Fruit fly (Drosophila melanogaster) whole organism, prepupa: ENCODE data around the gene Lamtor5.

Source experiments
- Blimp-1 ChIP-seq: fragments of 200-800 bp; sonication (Bioruptor generic); optimal IDR thresholded peaks from 3 replicates; lab custom pipeline; 2017; ENCODE audit warnings: missing biosample characterization, missing genetic modification characterization, mild to moderate bottlenecking, moderate library complexity, missing genetic modification reagents
- CG10669 ChIP-seq: fragments of 200-800 bp; sonication (Bioruptor generic); optimal IDR thresholded peaks from 3 replicates; lab custom pipeline; 2018; ENCODE audit warnings: missing biosample characterization, mild to moderate bottlenecking, missing genetic modification characterization, moderate library complexity
- CG11294 ChIP-seq: fragments of 200-800 bp; sonication (Bioruptor generic); IDR thresholded peaks from 2 replicates; pipeline ENCODE4 v1.3.6; 2022; ENCODE audit warnings: missing biosample characterization, missing genetic modification characterization
- CG11762 ChIP-seq: fragments of 200-800 bp; sonication (Bioruptor generic); optimal IDR thresholded peaks from 3 replicates; lab custom pipeline; 2016; ENCODE audit warnings: missing biosample characterization, missing genetic modification characterization; ENCODE audit not compliant: insufficient read depth
- CG11902 ChIP-seq: fragments of 200-800 bp; sonication (Bioruptor generic); optimal IDR thresholded peaks from 3 replicates; lab custom pipeline; 2016; ENCODE audit warnings: missing biosample characterization, missing genetic modification characterization
- CG15336 ChIP-seq: fragments of 200-800 bp; sonication (Bioruptor generic); IDR thresholded peaks from 2 replicates; pipeline ENCODE4 v1.3.6; 2022; ENCODE audit warnings: missing biosample characterization, missing genetic modification characterization
- CG1621 ChIP-seq: fragments of 200-800 bp; sonication (Bioruptor generic); optimal IDR thresholded peaks from 3 replicates; lab custom pipeline; 2018; ENCODE audit warnings: missing biosample characterization, mild to moderate bottlenecking, missing genetic modification characterization
- CG16779 ChIP-seq: fragments of 200-800 bp; sonication (Bioruptor generic); optimal IDR thresholded peaks from 3 replicates; lab custom pipeline; 2017; ENCODE audit warnings: missing biosample characterization, mild to moderate bottlenecking, missing genetic modification characterization
- CG3032 ChIP-seq: fragments of 200-800 bp; optimal IDR thresholded peaks from 2 replicates; lab custom pipeline; 2019; ENCODE audit warnings: missing biosample characterization, mild to moderate bottlenecking, missing genetic modification characterization, moderate library complexity
- CG31627 ChIP-seq: fragments of 200-800 bp; sonication (Bioruptor generic); optimal IDR thresholded peaks from 3 replicates; lab custom pipeline; 2016; ENCODE audit warnings: missing biosample characterization, missing genetic modification characterization
- CG32006 ChIP-seq: fragments of 200-800 bp; sonication (Bioruptor generic); optimal IDR thresholded peaks from 3 replicates; lab custom pipeline; 2017; ENCODE audit warnings: missing biosample characterization, mild to moderate bottlenecking, missing genetic modification characterization
- CG34406 ChIP-seq: fragments of 200-800 bp; sonication (Bioruptor generic); optimal IDR thresholded peaks from 3 replicates; lab custom pipeline; 2016; ENCODE audit warnings: missing biosample characterization, missing genetic modification characterization
- CG3919 ChIP-seq: fragments of 200-800 bp; sonication (Bioruptor generic); optimal IDR thresholded peaks from 3 replicates; lab custom pipeline; 2016; ENCODE audit warnings: missing biosample characterization, missing genetic modification characterization
- CG4318 ChIP-seq: fragments of 200-800 bp; sonication (Bioruptor generic); optimal IDR thresholded peaks from 3 replicates; lab custom pipeline; 2017; ENCODE audit warnings: missing biosample characterization, mild to moderate bottlenecking, missing genetic modification characterization
- CG6163 ChIP-seq: fragments of 200-800 bp; sonication (Bioruptor generic); IDR thresholded peaks from 3 replicates; pipeline ENCODE4 v1.3.6; 2022; ENCODE audit warnings: missing biosample characterization, missing genetic modification characterization
- CG6276 ChIP-seq: fragments of 200-800 bp; sonication (Bioruptor generic); optimal IDR thresholded peaks from 2 replicates; lab custom pipeline; 2017; ENCODE audit warnings: missing biosample characterization, mild to moderate bottlenecking, missing genetic modification characterization
- CG6808 ChIP-seq: fragments of 200-800 bp; sonication (Bioruptor generic); optimal IDR thresholded peaks from 3 replicates; lab custom pipeline; 2017; ENCODE audit warnings: missing biosample characterization, missing genetic modification characterization, mild to moderate bottlenecking, moderate library complexity, missing genetic modification reagents
- CG6854 ChIP-seq: fragments of 200-800 bp; sonication (Bioruptor generic); optimal IDR thresholded peaks from 2 replicates; lab custom pipeline; 2017; ENCODE audit warnings: missing biosample characterization, mild to moderate bottlenecking, missing genetic modification characterization
- CG8119 ChIP-seq: fragments of 200-800 bp; sonication (Bioruptor generic); IDR thresholded peaks from 3 replicates; pipeline ENCODE4 v1.3.6; 2022; ENCODE audit warnings: missing biosample characterization, missing genetic modification characterization
- CG8319 ChIP-seq: fragments of 200-800 bp; sonication (Bioruptor generic); optimal IDR thresholded peaks from 3 replicates; lab custom pipeline; 2016; ENCODE audit warnings: missing biosample characterization, missing genetic modification characterization
- Eip75B ChIP-seq: fragments of 200-800 bp; sonication (Bioruptor generic); optimal IDR thresholded peaks from 3 replicates; lab custom pipeline; 2016; ENCODE audit warnings: missing biosample characterization, missing genetic modification characterization
- Eip78C ChIP-seq: fragments of 200-800 bp; sonication (Bioruptor generic); peaks from one replicate; lab custom pipeline; 2016; ENCODE audit warnings: missing biosample characterization, missing genetic modification characterization
- Eip93F ChIP-seq: fragments of 200-800 bp; sonication (Bioruptor generic); optimal IDR thresholded peaks from 2 replicates; lab custom pipeline; 2016; ENCODE audit warnings: missing biosample characterization, mild to moderate bottlenecking, missing genetic modification characterization
- Ets96B ChIP-seq: fragments of 200-800 bp; optimal IDR thresholded peaks from 2 replicates; lab custom pipeline; 2019; ENCODE audit warnings: missing biosample characterization, mild to moderate bottlenecking, missing genetic modification characterization, moderate library complexity
- Gug ChIP-seq: fragments of 200-800 bp; sonication (Bioruptor generic); IDR thresholded peaks from 2 replicates; pipeline ENCODE4 v1.3.6; 2022; ENCODE audit warnings: missing biosample characterization, missing genetic modification characterization
- Hr38 ChIP-seq: sonication (Bioruptor generic); optimal IDR thresholded peaks from 2 replicates; lab custom pipeline; 2016; ENCODE audit warnings: missing biosample characterization, missing genetic modification characterization
- Hr39 ChIP-seq: fragments of 200-800 bp; sonication (Bioruptor generic); optimal IDR thresholded peaks from 2 replicates; lab custom pipeline; 2016; ENCODE audit warnings: missing biosample characterization, missing genetic modification characterization
- Hr4 ChIP-seq: fragments of 200-800 bp; sonication (Bioruptor generic); optimal IDR thresholded peaks from 3 replicates; lab custom pipeline; 2016; ENCODE audit warnings: missing biosample characterization, missing genetic modification characterization
- OdsH ChIP-seq: fragments of 200-800 bp; sonication (Bioruptor generic); optimal IDR thresholded peaks from 3 replicates; lab custom pipeline; 2016; ENCODE audit warnings: missing biosample characterization, missing genetic modification characterization
- Smox ChIP-seq: fragments of 200-800 bp; sonication (Bioruptor generic); optimal IDR thresholded peaks from 3 replicates; lab custom pipeline; 2016; ENCODE audit warnings: missing biosample characterization, missing genetic modification characterization
- Sox102F ChIP-seq: fragments of 200-800 bp; sonication (Bioruptor generic); optimal IDR thresholded peaks from 2 replicates; lab custom pipeline; 2016; ENCODE audit warnings: missing biosample characterization, mild to moderate bottlenecking, missing genetic modification characterization
- Sox15 ChIP-seq: fragments of 200-800 bp; sonication (Bioruptor generic); optimal IDR thresholded peaks from 3 replicates; lab custom pipeline; 2016; ENCODE audit warnings: missing biosample characterization, missing genetic modification characterization
- acj6 ChIP-seq: fragments of 200-800 bp; sonication (Bioruptor generic); optimal IDR thresholded peaks from 3 replicates; lab custom pipeline; 2016; ENCODE audit warnings: missing biosample characterization, missing genetic modification characterization
- cyc ChIP-seq: fragments of 200-800 bp; sonication (Bioruptor generic); optimal IDR thresholded peaks from 3 replicates; lab custom pipeline; 2016; ENCODE audit warnings: missing biosample characterization, missing genetic modification characterization
- dac ChIP-seq: fragments of 200-800 bp; sonication (Bioruptor generic); optimal IDR thresholded peaks from 2 replicates; lab custom pipeline; 2017; ENCODE audit warnings: missing biosample characterization, mild to moderate bottlenecking, missing genetic modification characterization
- dsx ChIP-seq: fragments of 200-800 bp; optimal IDR thresholded peaks from 3 replicates; lab custom pipeline; 2019; ENCODE audit warnings: missing biosample characterization, mild to moderate bottlenecking, missing genetic modification characterization, moderate library complexity; ENCODE audit not compliant: poor library complexity, severe bottlenecking
- eg ChIP-seq: fragments of 200-800 bp; sonication (Bioruptor generic); IDR thresholded peaks from 3 replicates; pipeline ENCODE4 v1.3.6; 2022; ENCODE audit warnings: missing biosample characterization, missing genetic modification characterization
- esn ChIP-seq: fragments of 200-800 bp; sonication (Bioruptor generic); optimal IDR thresholded peaks from 2 replicates; lab custom pipeline; 2016; ENCODE audit warnings: missing biosample characterization, mild to moderate bottlenecking, missing genetic modification characterization, moderate library complexity
- fd59A ChIP-seq: fragments of 200-800 bp; sonication (Bioruptor generic); optimal IDR thresholded peaks from 2 replicates; lab custom pipeline; 2017; ENCODE audit warnings: missing biosample characterization, mild to moderate bottlenecking, missing genetic modification characterization, missing genetic modification reagents
- fd85E ChIP-seq: fragments of 200-800 bp; sonication (Bioruptor generic); optimal IDR thresholded peaks from 3 replicates; lab custom pipeline; 2016; ENCODE audit warnings: missing biosample characterization, missing genetic modification characterization
- fkh ChIP-seq: fragments of 200-800 bp; sonication (Bioruptor generic); optimal IDR thresholded peaks from 3 replicates; lab custom pipeline; 2017; ENCODE audit warnings: missing biosample characterization, mild to moderate bottlenecking, missing genetic modification characterization, moderate library complexity
- net ChIP-seq: fragments of 200-800 bp; sonication (Bioruptor generic); optimal IDR thresholded peaks from 3 replicates; lab custom pipeline; 2016; ENCODE audit warnings: missing biosample characterization, missing genetic modification characterization
- pdm3 ChIP-seq: fragments of 200-800 bp; sonication (Bioruptor generic); optimal IDR thresholded peaks from 3 replicates; lab custom pipeline; 2016; ENCODE audit warnings: missing biosample characterization, missing genetic modification characterization
- ss ChIP-seq, 2 experiments: fragments of 200-800 bp; sonication (Bioruptor generic); optimal IDR thresholded peaks; 2 replicates in 1 of 2; 3 replicates in 1 of 2; lab custom pipeline; 2017 to 2018; ENCODE audit warnings: mild to moderate bottlenecking in 2 of 2, missing biosample characterization in 2 of 2, missing genetic modification characterization in 2 of 2, moderate library complexity in 1 of 2
- topi ChIP-seq: fragments of 200-800 bp; sonication (Bioruptor generic); optimal IDR thresholded peaks from 3 replicates; lab custom pipeline; 2016; ENCODE audit warnings: missing biosample characterization, missing genetic modification characterization
- vri ChIP-seq: fragments of 200-800 bp; sonication (Bioruptor generic); optimal IDR thresholded peaks from 3 replicates; lab custom pipeline; 2016; ENCODE audit warnings: missing biosample characterization, mild to moderate bottlenecking, missing genetic modification characterization

Gene Lamtor5

DNA sequence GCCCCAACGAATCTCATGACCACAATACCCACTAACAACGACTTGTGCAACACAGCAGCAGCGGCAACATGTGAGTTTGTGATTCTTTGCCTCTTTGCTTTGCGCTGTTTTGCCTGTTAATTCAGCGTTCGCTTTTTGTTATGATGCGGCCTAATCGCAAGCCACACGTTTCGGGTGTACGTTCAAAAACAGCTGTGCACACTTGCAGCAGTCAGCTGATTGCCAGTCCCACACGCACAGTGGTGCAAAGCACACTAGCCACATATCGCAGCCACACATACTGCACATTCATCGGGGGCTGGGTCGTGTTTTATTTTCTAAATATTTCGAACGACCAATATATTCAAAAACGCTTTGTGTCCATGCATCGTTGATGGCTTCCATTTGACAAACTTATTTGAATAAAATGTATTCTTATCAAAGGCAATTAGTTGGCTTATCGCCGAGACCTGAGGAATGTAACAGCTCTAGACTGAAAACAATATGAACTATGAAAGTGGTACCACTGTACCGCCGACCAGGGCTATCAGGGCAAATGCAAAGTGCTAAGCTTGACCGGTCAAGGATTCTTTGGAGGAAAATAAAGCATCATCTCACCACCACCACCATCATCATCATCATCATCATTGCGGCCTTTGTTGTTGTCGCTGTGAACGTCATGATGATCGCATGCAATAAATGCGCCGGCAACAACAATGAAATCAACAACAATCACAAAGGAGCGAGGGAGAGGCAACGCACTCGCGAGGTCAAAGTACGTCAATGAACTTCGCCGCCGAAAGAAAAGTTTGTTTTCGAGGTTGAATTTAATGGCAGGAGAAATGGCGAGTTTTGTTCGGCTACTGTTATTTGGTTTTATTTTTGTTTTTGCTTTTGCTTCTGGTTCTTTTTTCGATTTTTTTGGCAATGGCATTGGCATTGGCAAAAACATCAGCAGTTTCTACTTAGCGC is 32.6 kb downstream of the Lamtor5 start (continued):
- TF ChIP-seq Gug: no peak
- peak; percentile 77 for TF ChIP-seq Eip75B (GFP tag; lab: Kevin White, UChicago)
- peak; percentile 33 for TF ChIP-seq CG6276 (GFP tag; lab: Kevin White, UChicago)
- peak; percentile 63 for TF ChIP-seq Sox102F (GFP tag; lab: Kevin White, UChicago)
- peak; percentile 73 for TF ChIP-seq pdm3 (GFP tag; lab: Kevin White, UChicago)
- TF ChIP-seq CG10669 (GFP tag; lab: Kevin White, UChicago): peak; percentile 75
- TF ChIP-seq topi (GFP tag; lab: Kevin White, UChicago): peak; percentile 66
- peak; percentile 60 for TF ChIP-seq Smox
- TF ChIP-seq Sox15 (GFP tag; lab: Kevin White, UChicago): peak; percentile 65
- no peak for TF ChIP-seq vri
- peak; percentile 49 for TF ChIP-seq CG11902 (GFP tag; lab: Kevin White, UChicago)
- TF ChIP-seq CG8319 (GFP tag; lab: Kevin White, UChicago): peak; percentile 60
- no peak for TF ChIP-seq Hr38 (GFP tag; lab: Kevin White, UChicago)
- peak; percentile 22 for TF ChIP-seq CG4318 (GFP tag; lab: Kevin White, UChicago)
- no peak; the same call in 1 of the 2 replicates for TF ChIP-seq CG11294
- TF ChIP-seq dsx (GFP tag; lab: Kevin White, UChicago): peak; percentile 9
- peak; percentile 37; the same call in 1 of the 3 replicates for TF ChIP-seq CG6163 (GFP tag; lab: Robert Waterston, UW)
- peak; percentile 48 for TF ChIP-seq fd59A (GFP tag; lab: Kevin White, UChicago)
- TF ChIP-seq CG32006 (GFP tag; lab: Kevin White, UChicago): peak; percentile 66
- peak; percentile 55 for TF ChIP-seq cyc (GFP tag; lab: Kevin White, UChicago)
- TF ChIP-seq Hr39 (GFP tag; lab: Kevin White, UChicago): peak; percentile 62
- peak; percentile 65 for TF ChIP-seq CG31627 (GFP tag; lab: Kevin White, UChicago)
- TF ChIP-seq fd85E (GFP tag; lab: Kevin White, UChicago): no peak
- no peak for TF ChIP-seq dac (GFP tag; lab: Kevin White, UChicago)
- TF ChIP-seq Eip93F (GFP tag; lab: Kevin White, UChicago): no peak
- peak; percentile 66 for TF ChIP-seq CG3032
- peak; percentile 67 for TF ChIP-seq CG3919 (GFP tag; lab: Kevin White, UChicago)
- no peak for TF ChIP-seq CG6854 (GFP tag; lab: Kevin White, UChicago)
- peak; percentile 73 for TF ChIP-seq net (GFP tag; lab: Kevin White, UChicago)
- peak; percentile 33 to 69 for TF ChIP-seq ss (GFP tag; optimal IDR thresholded peaks at IDR 0.05; lab: Kevin White, UChicago)
- peak; percentile 29 for TF ChIP-seq CG16779 (tag; lab: Kevin White, UChicago)

DNA sequence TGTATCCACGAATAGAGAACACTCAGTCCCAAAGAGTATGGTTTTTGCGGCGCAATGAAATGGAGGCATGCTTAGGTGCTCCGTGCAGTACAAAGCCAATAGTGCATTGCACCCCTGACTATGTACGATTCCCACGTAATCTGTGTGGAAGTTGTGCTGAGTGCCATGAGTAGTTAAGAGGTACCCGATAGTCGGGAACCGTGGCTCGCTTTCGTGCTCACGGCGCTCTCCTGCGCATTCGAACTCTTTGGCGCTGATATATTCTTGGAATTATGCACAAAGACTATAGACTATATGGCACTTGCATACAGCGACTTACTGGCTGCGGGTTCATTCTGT is 34.2 kb downstream of the Lamtor5 start:
- TF ChIP-seq CG6276 (GFP tag; lab: Kevin White, UChicago) (peak; percentile 22), CG6808 (GFP tag; lab: Kevin White, UChicago) (peak; percentile 71), topi (GFP tag; lab: Kevin White, UChicago) (peak; percentile 84), OdsH (GFP tag; lab: Kevin White, UChicago) (peak; percentile 74), CG32006 (GFP tag; lab: Kevin White, UChicago) (peak; percentile 71), eg (peak; percentile 47; the same call in 2 of the 3 replicates), CG4318 (GFP tag; lab: Kevin White, UChicago) (peak; percentile 30), acj6 (GFP tag; lab: Kevin White, UChicago) (peak; percentile 79), CG34406 (GFP tag; lab: Kevin White, UChicago) (peak; percentile 74), CG31627 (GFP tag; lab: Kevin White, UChicago) (peak; percentile 81), CG1621 (tag; lab: Kevin White, UChicago) (peak; percentile 51), CG15336 (GFP tag; lab: Robert Waterston, UW) (peak; percentile 64), CG11294 (peak; percentile 49; the same call in 1 of the 2 replicates), CG8119 (GFP tag; lab: Robert Waterston, UW) (peak; percentile 62; the same call in 2 of the 3 replicates), Hr38 (GFP tag; lab: Kevin White, UChicago) (no peak), fkh (GFP tag; lab: Kevin White, UChicago) (no peak), Ets96B (tag; lab: Kevin White, UChicago) (peak; percentile 65), esn (GFP tag; lab: Kevin White, UChicago) (peak; percentile 82), Blimp-1 (peak; percentile 43), Hr39 (GFP tag; lab: Kevin White, UChicago) (peak; percentile 82), Eip93F (GFP tag; lab: Kevin White, UChicago) (no peak), pdm3 (GFP tag; lab: Kevin White, UChicago) (peak; percentile 75), CG6854 (GFP tag; lab: Kevin White, UChicago) (no peak), Eip78C (GFP tag; lab: Kevin White, UChicago) (peak; percentile 93), Hr4 (peak; percentile 51), CG11762 (GFP tag; lab: Kevin White, UChicago) (peak; percentile 38)
